Fruit fly (Drosophila melanogaster) whole organism, prepupa: ENCODE results near the gene ouib.

Source experiments
- CG10669 ChIP-seq: fragments of 200-800 bp; sonication (Bioruptor generic); optimal IDR thresholded peaks from 3 replicates; lab custom pipeline; 2018; ENCODE audit warnings: missing biosample characterization, mild to moderate bottlenecking, missing genetic modification characterization, moderate library complexity
- CG11294 ChIP-seq: fragments of 200-800 bp; sonication (Bioruptor generic); IDR thresholded peaks from 2 replicates; pipeline ENCODE4 v1.3.6; 2022; ENCODE audit warnings: missing biosample characterization, missing genetic modification characterization
- CG11762 ChIP-seq: fragments of 200-800 bp; sonication (Bioruptor generic); optimal IDR thresholded peaks from 3 replicates; lab custom pipeline; 2016; ENCODE audit warnings: missing biosample characterization, missing genetic modification characterization; ENCODE audit not compliant: insufficient read depth
- CG11902 ChIP-seq: fragments of 200-800 bp; sonication (Bioruptor generic); optimal IDR thresholded peaks from 3 replicates; lab custom pipeline; 2016; ENCODE audit warnings: missing biosample characterization, missing genetic modification characterization
- CG15336 ChIP-seq: fragments of 200-800 bp; sonication (Bioruptor generic); IDR thresholded peaks from 2 replicates; pipeline ENCODE4 v1.3.6; 2022; ENCODE audit warnings: missing biosample characterization, missing genetic modification characterization
- CG1621 ChIP-seq: fragments of 200-800 bp; sonication (Bioruptor generic); optimal IDR thresholded peaks from 3 replicates; lab custom pipeline; 2018; ENCODE audit warnings: missing biosample characterization, mild to moderate bottlenecking, missing genetic modification characterization
- CG16779 ChIP-seq: fragments of 200-800 bp; sonication (Bioruptor generic); optimal IDR thresholded peaks from 3 replicates; lab custom pipeline; 2017; ENCODE audit warnings: missing biosample characterization, mild to moderate bottlenecking, missing genetic modification characterization
- CG3032 ChIP-seq: fragments of 200-800 bp; optimal IDR thresholded peaks from 2 replicates; lab custom pipeline; 2019; ENCODE audit warnings: missing biosample characterization, mild to moderate bottlenecking, missing genetic modification characterization, moderate library complexity
- CG31627 ChIP-seq: fragments of 200-800 bp; sonication (Bioruptor generic); optimal IDR thresholded peaks from 3 replicates; lab custom pipeline; 2016; ENCODE audit warnings: missing biosample characterization, missing genetic modification characterization
- CG32006 ChIP-seq: fragments of 200-800 bp; sonication (Bioruptor generic); optimal IDR thresholded peaks from 3 replicates; lab custom pipeline; 2017; ENCODE audit warnings: missing biosample characterization, mild to moderate bottlenecking, missing genetic modification characterization
- CG34406 ChIP-seq: fragments of 200-800 bp; sonication (Bioruptor generic); optimal IDR thresholded peaks from 3 replicates; lab custom pipeline; 2016; ENCODE audit warnings: missing biosample characterization, missing genetic modification characterization
- CG3919 ChIP-seq: fragments of 200-800 bp; sonication (Bioruptor generic); optimal IDR thresholded peaks from 3 replicates; lab custom pipeline; 2016; ENCODE audit warnings: missing biosample characterization, missing genetic modification characterization
- CG6163 ChIP-seq: fragments of 200-800 bp; sonication (Bioruptor generic); IDR thresholded peaks from 3 replicates; pipeline ENCODE4 v1.3.6; 2022; ENCODE audit warnings: missing biosample characterization, missing genetic modification characterization
- CG6808 ChIP-seq: fragments of 200-800 bp; sonication (Bioruptor generic); optimal IDR thresholded peaks from 3 replicates; lab custom pipeline; 2017; ENCODE audit warnings: missing biosample characterization, missing genetic modification characterization, mild to moderate bottlenecking, moderate library complexity, missing genetic modification reagents
- CG6854 ChIP-seq: fragments of 200-800 bp; sonication (Bioruptor generic); optimal IDR thresholded peaks from 2 replicates; lab custom pipeline; 2017; ENCODE audit warnings: missing biosample characterization, mild to moderate bottlenecking, missing genetic modification characterization
- CG7368 ChIP-seq: fragments of 200-800 bp; sonication (Bioruptor generic); optimal IDR thresholded peaks from 3 replicates; lab custom pipeline; 2016; ENCODE audit warnings: missing biosample characterization, missing genetic modification characterization
- CG8119 ChIP-seq: fragments of 200-800 bp; sonication (Bioruptor generic); IDR thresholded peaks from 3 replicates; pipeline ENCODE4 v1.3.6; 2022; ENCODE audit warnings: missing biosample characterization, missing genetic modification characterization
- CG8632 ChIP-seq: fragments of 200-800 bp; sonication (Bioruptor generic); optimal IDR thresholded peaks from 3 replicates; lab custom pipeline; 2016; ENCODE audit warnings: missing biosample characterization, missing genetic modification characterization
- Eip78C ChIP-seq: fragments of 200-800 bp; sonication (Bioruptor generic); peaks from one replicate; lab custom pipeline; 2016; ENCODE audit warnings: missing biosample characterization, missing genetic modification characterization
- Eip93F ChIP-seq: fragments of 200-800 bp; sonication (Bioruptor generic); optimal IDR thresholded peaks from 2 replicates; lab custom pipeline; 2016; ENCODE audit warnings: missing biosample characterization, mild to moderate bottlenecking, missing genetic modification characterization
- Ets21C ChIP-seq: fragments of 200-800 bp; sonication (Bioruptor generic); optimal IDR thresholded peaks from 3 replicates; lab custom pipeline; 2016; ENCODE audit warnings: missing biosample characterization, missing genetic modification characterization
- Ets96B ChIP-seq: fragments of 200-800 bp; optimal IDR thresholded peaks from 2 replicates; lab custom pipeline; 2019; ENCODE audit warnings: missing biosample characterization, mild to moderate bottlenecking, missing genetic modification characterization, moderate library complexity
- Hr38 ChIP-seq: sonication (Bioruptor generic); optimal IDR thresholded peaks from 2 replicates; lab custom pipeline; 2016; ENCODE audit warnings: missing biosample characterization, missing genetic modification characterization
- Hr39 ChIP-seq: fragments of 200-800 bp; sonication (Bioruptor generic); optimal IDR thresholded peaks from 2 replicates; lab custom pipeline; 2016; ENCODE audit warnings: missing biosample characterization, missing genetic modification characterization
- Lpt ChIP-seq: fragments of 200-800 bp; sonication (Bioruptor generic); optimal IDR thresholded peaks from 3 replicates; lab custom pipeline; 2016; ENCODE audit warnings: missing biosample characterization, missing genetic modification characterization
- Met ChIP-seq: fragments of 200-800 bp; sonication (Bioruptor generic); optimal IDR thresholded peaks from 3 replicates; lab custom pipeline; 2016; ENCODE audit warnings: missing biosample characterization, missing genetic modification characterization
- OdsH ChIP-seq: fragments of 200-800 bp; sonication (Bioruptor generic); optimal IDR thresholded peaks from 3 replicates; lab custom pipeline; 2016; ENCODE audit warnings: missing biosample characterization, missing genetic modification characterization
- Sox102F ChIP-seq: fragments of 200-800 bp; sonication (Bioruptor generic); optimal IDR thresholded peaks from 2 replicates; lab custom pipeline; 2016; ENCODE audit warnings: missing biosample characterization, mild to moderate bottlenecking, missing genetic modification characterization
- achi ChIP-seq: fragments of 200-800 bp; sonication (Bioruptor generic); optimal IDR thresholded peaks from 3 replicates; lab custom pipeline; 2016; ENCODE audit warnings: missing biosample characterization, missing genetic modification characterization
- acj6 ChIP-seq: fragments of 200-800 bp; sonication (Bioruptor generic); optimal IDR thresholded peaks from 3 replicates; lab custom pipeline; 2016; ENCODE audit warnings: missing biosample characterization, missing genetic modification characterization
- dac ChIP-seq: fragments of 200-800 bp; sonication (Bioruptor generic); optimal IDR thresholded peaks from 2 replicates; lab custom pipeline; 2017; ENCODE audit warnings: missing biosample characterization, mild to moderate bottlenecking, missing genetic modification characterization
- eg ChIP-seq: fragments of 200-800 bp; sonication (Bioruptor generic); IDR thresholded peaks from 3 replicates; pipeline ENCODE4 v1.3.6; 2022; ENCODE audit warnings: missing biosample characterization, missing genetic modification characterization
- esn ChIP-seq: fragments of 200-800 bp; sonication (Bioruptor generic); optimal IDR thresholded peaks from 2 replicates; lab custom pipeline; 2016; ENCODE audit warnings: missing biosample characterization, mild to moderate bottlenecking, missing genetic modification characterization, moderate library complexity
- fd59A ChIP-seq: fragments of 200-800 bp; sonication (Bioruptor generic); optimal IDR thresholded peaks from 2 replicates; lab custom pipeline; 2017; ENCODE audit warnings: missing biosample characterization, mild to moderate bottlenecking, missing genetic modification characterization, missing genetic modification reagents
- fd85E ChIP-seq: fragments of 200-800 bp; sonication (Bioruptor generic); optimal IDR thresholded peaks from 3 replicates; lab custom pipeline; 2016; ENCODE audit warnings: missing biosample characterization, missing genetic modification characterization
- fkh ChIP-seq: fragments of 200-800 bp; sonication (Bioruptor generic); optimal IDR thresholded peaks from 3 replicates; lab custom pipeline; 2017; ENCODE audit warnings: missing biosample characterization, mild to moderate bottlenecking, missing genetic modification characterization, moderate library complexity
- lz ChIP-seq: fragments of 200-800 bp; sonication (Bioruptor generic); optimal IDR thresholded peaks from 3 replicates; lab custom pipeline; 2016; ENCODE audit warnings: missing biosample characterization, missing genetic modification characterization
- net ChIP-seq: fragments of 200-800 bp; sonication (Bioruptor generic); optimal IDR thresholded peaks from 3 replicates; lab custom pipeline; 2016; ENCODE audit warnings: missing biosample characterization, missing genetic modification characterization
- pdm3 ChIP-seq: fragments of 200-800 bp; sonication (Bioruptor generic); optimal IDR thresholded peaks from 3 replicates; lab custom pipeline; 2016; ENCODE audit warnings: missing biosample characterization, missing genetic modification characterization
- salr ChIP-seq, 2 experiments: fragments of 200-800 bp; sonication (Bioruptor generic); optimal IDR thresholded peaks; 3 replicates each; lab custom pipeline; 2016 to 2018; ENCODE audit warnings: missing biosample characterization in 2 of 2, missing genetic modification characterization in 2 of 2, mild to moderate bottlenecking in 1 of 2
- ss ChIP-seq, 2 experiments: fragments of 200-800 bp; sonication (Bioruptor generic); optimal IDR thresholded peaks; 2 replicates in 1 of 2; 3 replicates in 1 of 2; lab custom pipeline; 2017 to 2018; ENCODE audit warnings: mild to moderate bottlenecking in 2 of 2, missing biosample characterization in 2 of 2, missing genetic modification characterization in 2 of 2, moderate library complexity in 1 of 2
- svp ChIP-seq: fragments of 200-800 bp; sonication (Bioruptor generic); peaks from one replicate; lab custom pipeline; 2016; ENCODE audit warnings: missing biosample characterization, missing genetic modification characterization
- topi ChIP-seq: fragments of 200-800 bp; sonication (Bioruptor generic); optimal IDR thresholded peaks from 3 replicates; lab custom pipeline; 2016; ENCODE audit warnings: missing biosample characterization, missing genetic modification characterization
- vri ChIP-seq: fragments of 200-800 bp; sonication (Bioruptor generic); optimal IDR thresholded peaks from 3 replicates; lab custom pipeline; 2016; ENCODE audit warnings: missing biosample characterization, mild to moderate bottlenecking, missing genetic modification characterization

Gene ouib

DNA sequence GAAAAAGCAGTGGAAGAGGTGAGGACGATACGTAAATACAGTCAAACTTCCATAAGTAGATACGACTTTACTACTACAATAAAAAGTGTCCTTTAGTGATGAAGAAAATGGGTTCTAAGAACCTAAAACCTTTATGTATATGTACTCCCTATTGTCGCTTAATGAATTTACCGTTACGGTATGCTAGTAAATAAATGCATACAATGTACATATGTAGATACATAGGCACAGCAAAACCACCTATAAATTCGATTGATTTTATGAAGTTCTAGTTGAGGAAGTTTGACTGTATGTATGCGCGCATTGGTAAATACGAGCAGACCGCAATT is 8.8 kb upstream of the ouib start:
- TF ChIP-seq achi (GFP tag; lab: Kevin White, UChicago) (no peak), CG3919 (no peak), CG8119 (GFP tag; lab: Robert Waterston, UW) (peak; percentile 44; the same call in 1 of the 3 replicates), esn (GFP tag; lab: Kevin White, UChicago) (peak; percentile 49), ss (GFP tag; optimal IDR thresholded peaks at IDR 0.05; lab: Kevin White, UChicago) (no peak), Eip93F (no peak), fd85E (GFP tag; lab: Kevin White, UChicago) (no peak), CG15336 (GFP tag; lab: Robert Waterston, UW) (peak; percentile 48; the same call in 1 of the 2 replicates), CG3032 (tag; lab: Kevin White, UChicago) (no peak), acj6 (GFP tag; lab: Kevin White, UChicago) (peak; percentile 10), CG31627 (peak; percentile 50), CG1621 (tag; lab: Kevin White, UChicago) (no peak), Hr39 (GFP tag; lab: Kevin White, UChicago) (no peak), CG34406 (peak; percentile 15), eg (peak; percentile 54; the same call in 1 of the 3 replicates), CG6163 (GFP tag; lab: Robert Waterston, UW) (0 out of 3 replicates have a peak, but pooled peaks have one; percentile 11), CG7368 (GFP tag; lab: Kevin White, UChicago) (no peak), CG11294 (GFP tag; lab: Robert Waterston, UW) (no peak), fd59A (GFP tag; lab: Kevin White, UChicago) (no peak), CG32006 (GFP tag; lab: Kevin White, UChicago) (no peak), OdsH (no peak), Ets96B (no peak), CG6808 (no peak), CG8632 (GFP tag; lab: Kevin White, UChicago) (no peak), CG11902 (GFP tag; lab: Kevin White, UChicago) (no peak), salr (GFP tag; optimal IDR thresholded peaks at IDR 0.05; lab: Kevin White, UChicago) (no peak), dac (GFP tag; lab: Kevin White, UChicago) (no peak), Eip78C (GFP tag; lab: Kevin White, UChicago) (peak; percentile 43), vri (no peak), Lpt (GFP tag; lab: Kevin White, UChicago) (no peak), Ets21C (GFP tag; lab: Kevin White, UChicago) (no peak), CG11762 (GFP tag; lab: Kevin White, UChicago) (no peak), Hr38 (no peak), fkh (GFP tag; lab: Kevin White, UChicago) (no peak), Met (GFP tag; lab: Kevin White, UChicago) (no peak), CG10669 (GFP tag; lab: Kevin White, UChicago) (no peak), topi (GFP tag; lab: Kevin White, UChicago) (no peak)

DNA sequence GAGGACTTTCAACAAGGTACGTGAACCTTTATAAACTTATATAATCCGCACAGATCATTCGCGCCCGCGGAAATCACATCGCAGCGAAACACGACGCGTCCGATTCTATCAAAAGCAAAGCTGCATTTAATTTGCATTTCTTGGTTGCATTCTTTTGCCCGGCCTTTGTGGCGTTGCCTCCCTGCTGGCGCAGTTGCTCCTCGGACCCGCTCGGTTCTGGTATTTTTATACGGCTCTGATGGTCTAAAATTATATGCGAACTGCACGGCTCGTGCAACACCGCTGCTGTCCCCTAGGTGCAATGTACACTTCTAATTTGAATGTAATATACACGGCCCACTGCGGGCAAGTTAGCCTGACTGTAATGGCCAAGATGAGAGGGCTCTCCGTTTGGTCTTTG is 6.9 kb upstream of the ouib start, which contains the start of gene Cks85A:
Gene Cks85A (minus strand): TSS at position 101 of the 400 bp plus-strand sequence.
- TF ChIP-seq CG11902 (GFP tag; lab: Kevin White, UChicago), result no peak
- no peak for TF ChIP-seq CG16779 (tag; lab: Kevin White, UChicago)
- 0 out of 3 replicates have a peak, but pooled peaks have one; percentile 22 for TF ChIP-seq CG6163 (GFP tag; lab: Robert Waterston, UW)
- TF ChIP-seq, all 60 proteins: peak for 1

DNA sequence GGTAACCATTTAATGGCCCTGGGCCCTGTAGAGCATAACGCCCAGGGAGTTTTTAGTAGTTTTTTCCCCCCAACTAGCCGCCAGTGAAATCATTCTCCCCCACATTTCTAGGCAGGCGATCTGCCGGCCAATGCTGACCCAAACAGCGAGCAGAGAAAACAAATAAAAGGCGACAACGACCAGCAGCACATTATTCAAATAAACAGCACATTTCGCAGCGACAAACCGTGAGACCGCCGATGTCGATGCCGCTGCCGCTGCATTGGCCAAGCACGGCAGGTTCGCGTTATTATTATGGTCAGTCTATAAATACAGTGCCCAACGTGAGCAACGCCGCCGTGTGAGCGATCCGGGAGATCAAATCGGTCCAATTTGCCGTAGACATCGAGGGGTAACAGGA is 6.4 kb upstream of the ouib start, which contains the start of gene CG11760:
Gene CG11760 (plus strand): TSS at position 301 of the 400 bp plus-strand sequence.
- TF ChIP-seq CG1621 (tag; lab: Kevin White, UChicago) (no peak), Eip78C (GFP tag; lab: Kevin White, UChicago) (no peak), net (no peak), Sox102F (no peak), CG8119 (GFP tag; lab: Robert Waterston, UW) (no peak), fkh (GFP tag; lab: Kevin White, UChicago) (no peak), Met (GFP tag; lab: Kevin White, UChicago) (no peak), dac (GFP tag; lab: Kevin White, UChicago) (no peak), CG6854 (GFP tag; lab: Kevin White, UChicago) (no peak), pdm3 (GFP tag; lab: Kevin White, UChicago) (no peak), lz (no peak), svp (GFP tag; lab: Kevin White, UChicago) (no peak)
